Worm (Caenorhabditis elegans): Measurements from ENCODE around the gene T13C5.6.

T13C5.6 gene

DNA sequence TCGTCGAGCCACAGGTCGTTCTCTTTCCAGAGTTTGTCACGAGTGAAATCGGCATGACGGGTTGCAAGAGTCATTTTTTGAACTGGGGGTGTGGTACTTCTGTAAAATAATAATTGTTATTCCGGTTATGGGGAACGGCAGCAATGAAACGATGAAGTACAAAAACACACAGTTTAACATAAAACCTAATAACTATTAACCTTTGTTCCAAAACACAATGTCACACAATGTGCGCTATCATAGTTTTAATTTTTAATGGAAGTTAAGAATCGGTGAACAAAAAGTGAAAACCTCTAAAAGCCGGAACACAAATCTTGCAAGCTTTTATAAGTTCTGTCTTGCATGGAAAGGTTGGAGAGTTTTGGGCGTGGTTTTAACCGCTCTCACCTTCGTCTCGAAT, 28.0 kb upstream of the T13C5.6 start, which contains the start of gene hsp-43:
hsp-43 (minus strand) TSS at position 101 of the 400 bp plus-strand sequence.
- TF ChIP-seq ztf-23 (GFP tag; IDR thresholded peaks at IDR 0.05) (no peak), ref-1 (GFP tag; conservative IDR thresholded peaks at IDR 0.05) (no peak), ztf-29 (GFP tag; IDR thresholded peaks at IDR 0.05) (no peak), T22C8.4 (GFP tag; IDR thresholded peaks at IDR 0.05) (no peak), tab-1 (GFP tag; IDR thresholded peaks at IDR 0.05) (no peak), flt-1 (GFP tag; IDR thresholded peaks at IDR 0.05) (no peak), cog-1 (tag; optimal IDR thresholded peaks at IDR 0.05) (no peak), klf-2 (GFP tag; conservative IDR thresholded peaks at IDR 0.05) (no peak), med-1 (GFP tag; optimal IDR thresholded peaks at IDR 0.05; ENCODE audit: insufficient read depth) (no peak)

DNA sequence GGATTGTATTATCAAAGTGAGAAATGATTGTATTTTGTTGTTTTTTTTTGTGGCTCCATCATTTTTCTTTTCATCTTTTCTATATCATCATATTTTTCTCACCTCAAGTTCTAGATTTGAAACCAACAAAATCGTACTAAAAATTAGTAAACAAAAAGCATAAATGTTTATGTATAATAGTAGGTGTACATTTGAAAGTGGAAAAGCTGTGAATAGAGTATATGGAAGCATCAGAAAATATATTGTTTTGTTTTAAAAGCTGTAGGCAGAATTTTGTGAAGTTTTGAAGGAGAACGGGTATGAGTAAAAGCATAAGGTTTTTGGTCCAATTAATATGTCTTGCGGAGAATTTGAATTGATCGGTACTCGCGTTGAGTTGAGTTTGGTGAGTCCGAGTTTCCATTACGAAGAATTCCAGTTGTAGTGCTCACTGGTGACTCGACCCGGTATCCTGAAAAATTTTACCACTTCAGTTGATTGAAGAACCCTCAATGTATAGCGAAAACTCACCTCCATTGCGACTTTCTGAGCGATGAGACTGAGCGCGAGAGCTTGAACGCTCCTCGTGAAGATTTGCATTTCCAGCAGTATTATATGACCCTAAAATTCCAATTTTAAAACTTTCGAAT, 25.6 kb upstream of the T13C5.6 start, which contains the start of gene C14F11.4:
C14F11.4 (minus strand) TSS at position 51 of the 629 bp plus-strand sequence.
- TF ChIP-seq ref-1 (GFP tag; conservative IDR thresholded peaks at IDR 0.05) (no peak), cog-1 (tag; optimal IDR thresholded peaks at IDR 0.05) (no peak)

DNA sequence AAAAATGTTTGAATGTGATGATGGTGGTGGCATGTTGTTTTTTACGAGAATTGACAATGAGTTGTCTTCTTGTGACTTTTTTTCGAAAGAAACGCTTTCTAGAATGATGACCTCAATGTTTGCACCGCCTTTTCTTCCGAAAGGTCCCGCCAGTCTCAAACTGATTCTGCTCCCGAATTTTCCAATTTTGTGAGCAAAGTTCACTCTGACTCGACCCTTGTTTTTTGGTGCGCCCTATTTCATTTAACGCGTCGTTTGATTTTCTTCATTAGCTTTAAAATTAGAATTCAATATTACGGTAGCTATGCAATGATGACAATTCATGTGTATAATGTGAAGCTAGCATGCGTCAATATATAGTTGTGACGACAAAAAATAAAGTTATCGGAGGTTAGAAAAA, 23.2 kb upstream of the T13C5.6 start, which contains the start of gene lite-1:
lite-1 (minus strand) TSS at position 101 of the 400 bp plus-strand sequence.
- TF ChIP-seq ref-1 (GFP tag; conservative IDR thresholded peaks at IDR 0.05) = no peak
- no peak for TF ChIP-seq ztf-29 (GFP tag; IDR thresholded peaks at IDR 0.05)
- no peak for TF ChIP-seq T22C8.4 (GFP tag; IDR thresholded peaks at IDR 0.05)
- no peak for TF ChIP-seq tab-1 (GFP tag; IDR thresholded peaks at IDR 0.05)
- TF ChIP-seq flt-1 (GFP tag; IDR thresholded peaks at IDR 0.05) = no peak
- no peak for TF ChIP-seq med-1 (GFP tag; optimal IDR thresholded peaks at IDR 0.05; ENCODE audit: insufficient read depth)
- no peak for TF ChIP-seq ztf-23 (GFP tag; IDR thresholded peaks at IDR 0.05)
- no peak for TF ChIP-seq klf-2 (GFP tag; conservative IDR thresholded peaks at IDR 0.05)
- no peak for TF ChIP-seq cog-1 (tag; optimal IDR thresholded peaks at IDR 0.05)

DNA sequence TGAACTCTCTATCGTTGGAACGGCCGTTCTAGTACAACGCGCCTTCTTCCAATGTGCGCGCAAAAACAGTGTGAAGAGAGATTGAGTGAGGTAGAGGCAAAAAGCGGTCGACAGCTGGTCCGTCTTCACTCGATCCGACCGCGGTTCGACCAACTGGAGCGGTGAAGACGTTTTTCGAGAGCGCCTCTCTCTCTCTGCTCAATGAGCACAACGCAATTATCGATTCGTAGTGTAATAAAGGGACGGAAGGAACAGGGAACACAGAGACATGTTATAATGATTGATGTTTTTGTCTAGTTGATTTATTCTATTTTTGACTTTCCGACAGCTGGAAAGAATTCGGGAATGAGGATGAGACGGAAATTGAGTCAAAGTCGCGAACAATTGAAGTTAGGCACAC, 17.4 kb upstream of the T13C5.6 start:
- TF ChIP-seq T22C8.4 (GFP tag; IDR thresholded peaks at IDR 0.05) = peak; percentile 53
- no peak for TF ChIP-seq klf-2 (GFP tag; conservative IDR thresholded peaks at IDR 0.05)
- TF ChIP-seq ref-1 (GFP tag; conservative IDR thresholded peaks at IDR 0.05) = no peak
- TF ChIP-seq tab-1 (GFP tag; IDR thresholded peaks at IDR 0.05) = no peak

DNA sequence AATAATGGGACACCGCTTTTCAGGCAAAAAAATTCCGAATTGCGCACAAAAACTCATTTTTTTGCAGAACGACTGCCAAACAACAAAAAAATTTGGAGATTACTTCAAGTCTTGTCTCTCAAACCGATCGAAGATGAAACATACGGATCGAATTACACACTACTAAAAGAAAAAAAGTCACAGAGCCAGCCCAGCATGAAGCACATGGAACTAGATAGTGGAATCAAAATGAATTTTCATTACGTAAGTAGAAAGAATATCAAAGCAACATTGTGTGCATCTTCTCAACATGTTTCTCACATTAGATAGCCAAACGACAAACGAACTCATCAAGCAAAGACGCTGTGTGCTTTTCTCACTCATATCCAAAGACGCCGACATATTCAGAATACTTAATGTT, 13.6 kb upstream of the T13C5.6 start:
- TF ChIP-seq tab-1 (GFP tag; IDR thresholded peaks at IDR 0.05) = no peak
- no peak for TF ChIP-seq ref-1 (GFP tag; conservative IDR thresholded peaks at IDR 0.05)
- TF ChIP-seq ztf-23 (GFP tag; IDR thresholded peaks at IDR 0.05) = no peak
- no peak for TF ChIP-seq cog-1 (tag; optimal IDR thresholded peaks at IDR 0.05)
- TF ChIP-seq flt-1 (GFP tag; IDR thresholded peaks at IDR 0.05) = no peak
- no peak for TF ChIP-seq klf-2 (GFP tag; conservative IDR thresholded peaks at IDR 0.05)
- no peak for TF ChIP-seq ztf-29 (GFP tag; IDR thresholded peaks at IDR 0.05)
- no peak for TF ChIP-seq T22C8.4 (GFP tag; IDR thresholded peaks at IDR 0.05)
- no peak for TF ChIP-seq med-1 (GFP tag; optimal IDR thresholded peaks at IDR 0.05; ENCODE audit: insufficient read depth)

DNA sequence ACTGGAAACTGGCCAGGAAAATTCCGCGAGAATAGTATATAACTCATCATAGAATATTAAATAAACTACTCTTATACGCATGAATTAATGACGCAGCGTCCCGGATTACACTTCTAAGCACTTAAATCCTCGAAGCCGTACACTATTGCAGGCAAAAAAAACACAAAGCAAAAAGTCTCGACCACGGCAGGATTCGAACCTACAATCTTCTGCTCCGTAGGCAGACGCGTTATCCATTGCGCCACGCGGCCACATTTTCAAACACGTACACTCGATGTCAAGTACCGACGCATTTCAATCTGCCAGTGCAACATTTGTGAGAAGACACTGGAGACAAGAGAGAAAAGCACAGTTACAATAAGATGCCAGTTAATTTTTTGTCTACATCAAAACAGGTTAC, 12.4 kb upstream of the T13C5.6 start:
- TF ChIP-seq flt-1 (GFP tag; IDR thresholded peaks at IDR 0.05) (peak; percentile 89), tab-1 (GFP tag; IDR thresholded peaks at IDR 0.05) (peak; percentile 77), cog-1 (tag; optimal IDR thresholded peaks at IDR 0.05) (no peak), ref-1 (GFP tag; conservative IDR thresholded peaks at IDR 0.05) (0 out of 2 replicates have a peak, but pooled peaks have one; percentile 54), T22C8.4 (GFP tag; IDR thresholded peaks at IDR 0.05) (peak; percentile 38; the same call in 1 of the 2 replicates), med-1 (GFP tag; optimal IDR thresholded peaks at IDR 0.05; ENCODE audit: insufficient read depth) (no peak), klf-2 (GFP tag; conservative IDR thresholded peaks at IDR 0.05) (peak; percentile 60; the same call in 1 of the 2 replicates), ztf-29 (GFP tag; IDR thresholded peaks at IDR 0.05) (peak; percentile 46), ztf-23 (GFP tag; IDR thresholded peaks at IDR 0.05) (peak; percentile 80)

DNA sequence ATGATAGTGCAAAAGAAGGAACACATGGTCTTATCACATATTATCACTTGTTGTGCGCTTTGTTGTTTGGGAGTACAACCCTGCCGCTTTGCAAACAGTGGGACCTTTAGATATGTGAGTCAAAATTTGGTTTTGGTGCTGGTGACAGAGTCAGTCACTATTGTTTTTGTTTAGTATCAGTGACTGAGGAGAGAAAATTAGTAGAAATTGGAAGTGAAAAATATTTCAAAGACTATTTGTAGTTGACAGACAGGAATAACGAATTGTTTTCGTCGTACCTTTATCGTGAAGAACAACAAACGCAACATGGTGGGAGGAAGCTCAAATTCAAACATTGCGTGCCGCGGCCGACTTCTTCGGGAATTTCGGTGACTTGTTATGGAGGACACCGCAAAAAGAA, 9.1 kb upstream of the T13C5.6 start, which contains the start of gene lrch-1:
lrch-1 (minus strand) TSS at position 101 of the 400 bp plus-strand sequence.
- TF ChIP-seq cog-1 (tag; optimal IDR thresholded peaks at IDR 0.05) (no peak), klf-2 (GFP tag; conservative IDR thresholded peaks at IDR 0.05) (no peak), T22C8.4 (GFP tag; IDR thresholded peaks at IDR 0.05) (no peak), med-1 (GFP tag; optimal IDR thresholded peaks at IDR 0.05; ENCODE audit: insufficient read depth) (no peak), ztf-29 (GFP tag; IDR thresholded peaks at IDR 0.05) (no peak), flt-1 (GFP tag; IDR thresholded peaks at IDR 0.05) (no peak), tab-1 (GFP tag; IDR thresholded peaks at IDR 0.05) (no peak), ztf-23 (GFP tag; IDR thresholded peaks at IDR 0.05) (no peak), ref-1 (GFP tag; conservative IDR thresholded peaks at IDR 0.05) (no peak)

DNA sequence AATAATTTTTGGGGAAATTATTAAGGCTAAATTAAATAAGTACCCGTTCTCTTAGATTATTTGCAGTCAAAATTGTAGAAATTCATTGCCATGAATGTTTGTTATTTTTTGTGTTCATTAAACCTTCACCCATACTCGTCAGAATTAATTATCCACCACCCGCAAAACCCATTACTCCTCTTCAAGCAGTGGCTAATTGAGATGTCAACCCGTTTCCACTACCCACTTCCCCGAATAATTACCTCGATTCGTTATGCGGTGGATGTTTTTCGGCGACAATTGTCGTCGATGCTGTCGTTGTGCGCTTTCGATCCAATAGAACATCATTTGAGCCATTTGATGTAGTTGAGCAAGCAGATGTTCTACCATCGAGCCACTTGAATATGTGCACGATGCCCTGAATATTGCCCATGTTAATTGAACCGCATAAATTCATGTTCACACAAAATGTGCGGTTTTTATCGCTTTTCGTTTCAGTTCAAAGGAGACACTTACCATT, 3.9 kb upstream of the T13C5.6 start:
- TF ChIP-seq flt-1 (GFP tag; IDR thresholded peaks at IDR 0.05) (no peak), ref-1 (GFP tag; conservative IDR thresholded peaks at IDR 0.05) (no peak), med-1 (GFP tag; optimal IDR thresholded peaks at IDR 0.05; ENCODE audit: insufficient read depth) (no peak), klf-2 (GFP tag; conservative IDR thresholded peaks at IDR 0.05) (no peak), T22C8.4 (GFP tag; IDR thresholded peaks at IDR 0.05) (no peak), cog-1 (tag; optimal IDR thresholded peaks at IDR 0.05) (no peak), tab-1 (GFP tag; IDR thresholded peaks at IDR 0.05) (no peak; the same call in 1 of the 2 replicates), ztf-23 (GFP tag; IDR thresholded peaks at IDR 0.05) (no peak), ztf-29 (GFP tag; IDR thresholded peaks at IDR 0.05) (no peak)

DNA sequence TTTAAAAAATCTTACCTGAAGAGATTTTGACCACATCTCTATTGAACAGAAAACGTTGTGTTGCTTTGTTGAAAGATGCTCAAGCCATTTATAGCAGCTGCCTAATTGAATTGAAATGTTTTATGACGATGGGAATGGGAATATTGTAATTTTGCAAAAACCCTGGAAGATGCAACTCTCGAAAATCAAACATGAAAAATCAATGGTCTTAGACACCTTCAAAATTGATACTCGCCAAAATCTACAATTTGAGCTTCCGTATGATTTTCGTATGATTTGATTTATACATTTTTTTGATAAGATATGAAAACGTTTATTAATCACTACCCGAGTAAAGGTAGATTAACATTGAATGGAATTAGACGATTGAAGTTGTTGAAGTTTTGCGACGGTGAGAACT, 976 bp upstream of the T13C5.6 start, which contains the start of gene C14F11.7:
C14F11.7 (minus strand) TSS at position 101 of the 400 bp plus-strand sequence.
- no peak for TF ChIP-seq med-1 (GFP tag; optimal IDR thresholded peaks at IDR 0.05; ENCODE audit: insufficient read depth)
- no peak for TF ChIP-seq T22C8.4 (GFP tag; IDR thresholded peaks at IDR 0.05)
- TF ChIP-seq cog-1 (tag; optimal IDR thresholded peaks at IDR 0.05) = no peak
- TF ChIP-seq tab-1 (GFP tag; IDR thresholded peaks at IDR 0.05) = no peak
- no peak for TF ChIP-seq ztf-29 (GFP tag; IDR thresholded peaks at IDR 0.05)
- no peak for TF ChIP-seq flt-1 (GFP tag; IDR thresholded peaks at IDR 0.05)
- no peak for TF ChIP-seq ztf-23 (GFP tag; IDR thresholded peaks at IDR 0.05)
- TF ChIP-seq ref-1 (GFP tag; conservative IDR thresholded peaks at IDR 0.05) = no peak
- TF ChIP-seq klf-2 (GFP tag; conservative IDR thresholded peaks at IDR 0.05) = no peak

All from whole organism, midembryonic.